Worm (Caenorhabditis elegans) whole organism, L1 larva: ENCODE measurements around the gene str-12.

ENCODE experiments used
- C04F5.9 ChIP-seq: sonication (generic microtip); optimal IDR thresholded peaks from 2 replicates; lab custom pipeline; 2016; ENCODE audit warnings: missing genetic modification characterization, missing compliant biosample characterization
- F16B12.6 ChIP-seq: fragments of 150-350 bp; optimal IDR thresholded peaks from 2 replicates; lab custom pipeline; 2014; ENCODE audit warnings: missing biosample characterization, missing genetic modification characterization
- lin-15B ChIP-seq: fragments of 150-350 bp; sonication (generic microtip); optimal IDR thresholded peaks from 3 replicates; lab custom pipeline; 2014; ENCODE audit warnings: missing biosample characterization, missing genetic modification characterization
- mdl-1 ChIP-seq, 2 experiments: fragments of 150-350 bp; optimal IDR thresholded peaks; 2 replicates each; lab custom pipeline; 2014 to 2017; ENCODE audit warnings: missing biosample characterization in 2 of 2, missing genetic modification characterization in 2 of 2, inconsistent platforms in 1 of 2
- nhr-12 ChIP-seq: sonication (generic microtip); optimal IDR thresholded peaks from 2 replicates; lab custom pipeline; 2017; ENCODE audit warnings: missing biosample characterization, missing genetic modification characterization
- tbx-2 ChIP-seq: sonication (generic microtip); optimal IDR thresholded peaks from 2 replicates; lab custom pipeline; 2016; ENCODE audit warnings: missing genetic modification characterization, missing compliant biosample characterization

ce11 chrV:15562541-15562940 is 48.1 kb upstream of the str-12 start:
- TF ChIP-seq tbx-2 (tag; lab: Kevin White, UChicago) (no peak), mdl-1 (tag; optimal IDR thresholded peaks at IDR 0.05; lab: Kevin White, UChicago) (no peak), F16B12.6 (tag; lab: Kevin White, UChicago) (no peak), lin-15B (no peak), C04F5.9 (tag; lab: Kevin White, UChicago) (no peak), nhr-12 (no peak)
